Fruit fly (Drosophila melanogaster) whole organism, wandering third instar larva: Measurements from ENCODE around the gene CG10031.

ENCODE experiments used
- Dif ChIP-seq: fragments of 200-275, 200-300 bp; sonication (Bioruptor generic); optimal IDR thresholded peaks from 2 replicates; lab custom pipeline; 2018; ENCODE audit warnings: missing biosample characterization, missing genetic modification characterization; ENCODE audit not compliant: partially characterized antibody
- woc ChIP-seq: sonication (Bioruptor generic); optimal IDR thresholded peaks from 2 replicates; lab custom pipeline; 2016; ENCODE audit warnings: missing biosample characterization, mild to moderate bottlenecking, missing genetic modification characterization

DNA sequence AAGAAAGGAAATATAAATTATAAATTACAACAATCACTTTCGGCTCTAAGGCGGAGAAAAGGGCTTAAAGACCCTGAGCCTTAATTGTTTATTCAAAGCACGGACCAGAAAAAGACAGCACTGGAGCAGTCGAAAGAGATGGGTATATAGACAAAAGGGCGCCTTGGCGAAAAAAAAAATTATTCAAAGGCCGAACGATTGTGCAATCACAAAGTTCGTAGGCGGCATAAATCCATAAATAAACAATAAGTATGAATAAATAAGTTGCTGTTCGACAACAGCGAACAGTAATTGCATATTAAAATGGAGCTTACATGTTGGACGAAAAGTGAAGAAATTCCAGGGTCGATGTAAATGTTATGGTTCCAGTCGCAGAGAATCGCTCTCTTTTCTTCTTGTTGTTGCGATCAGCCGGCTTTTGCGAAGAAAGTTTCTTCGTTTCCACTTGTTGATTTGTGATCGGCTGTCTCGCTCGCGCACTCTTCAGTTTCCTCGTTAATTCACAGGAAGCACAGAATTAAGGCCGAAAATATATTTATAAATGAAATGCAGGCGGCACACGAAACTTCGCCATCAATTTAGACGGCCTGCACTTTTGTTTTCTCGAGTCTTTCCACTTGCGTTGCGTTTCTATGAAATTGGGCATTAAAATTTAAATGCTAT, 43.8 kb downstream of the CG10031 start:
- no peak for TF ChIP-seq woc (GFP tag; lab: Kevin White, UChicago)
- no peak for TF ChIP-seq Dif (GFP tag; lab: Kevin White, UChicago)
